Fruit fly (Drosophila melanogaster) S2 (cell line): ENCODE data around the gene mfrn.

Experiments
- CG8478 ChIP-seq: fragments of >200 bp; optimal IDR thresholded peaks from 2 replicates; lab custom pipeline; 2018
- CTCF ChIP-seq, 2 experiments: fragments of >200 bp; optimal IDR thresholded peaks; 2 replicates each; lab custom pipeline; 2018

mfrn gene

DNA sequence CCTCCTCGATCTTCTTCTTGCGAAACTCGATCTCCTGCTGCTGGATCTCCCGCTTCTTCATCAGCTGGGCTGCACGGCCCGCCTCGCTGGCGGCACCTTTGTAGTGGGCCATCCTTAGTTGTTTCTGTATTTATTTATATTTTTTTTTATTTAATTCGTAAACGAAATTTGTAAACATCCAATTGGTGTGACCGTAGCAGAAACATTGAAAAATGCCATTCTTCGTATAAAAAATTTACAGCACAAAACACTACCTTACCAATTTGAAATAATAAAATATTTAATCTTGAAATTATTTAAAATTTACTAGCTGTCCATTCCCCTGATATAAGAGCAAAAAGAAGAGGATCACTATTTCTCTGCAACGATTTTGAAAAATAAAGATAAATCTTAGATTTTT is 26.9 kb downstream of the mfrn start, which contains the start of gene CG12259:
Gene CG12259 (minus strand): TSS at position 207 of the 400 bp plus-strand sequence.
- no peak for TF ChIP-seq CTCF (optimal IDR thresholded peaks at IDR 0.05; lab: Kevin White, UChicago)

dm6 chr3R:27919385-27919789 is 28.4 kb downstream of the mfrn start, which contains the start of gene Boh1:
Gene Boh1, minus strand, starts transcription at chr3R:27919460.
- TF ChIP-seq CG8478 (no peak), CTCF (optimal IDR thresholded peaks at IDR 0.05; lab: Kevin White, UChicago) (no peak)

dm6 chr3R:27916355-27917019 is 31.3 kb downstream of the mfrn start, which contains the start of the genes CG5003 and mRpS22:
Gene CG5003, minus strand, starts transcription at chr3R:27916516.
Gene mRpS22, plus strand, starts transcription at chr3R:27916908.
- no peak for TF ChIP-seq CTCF (optimal IDR thresholded peaks at IDR 0.05; lab: Kevin White, UChicago)
- TF ChIP-seq CG8478: no peak

DNA sequence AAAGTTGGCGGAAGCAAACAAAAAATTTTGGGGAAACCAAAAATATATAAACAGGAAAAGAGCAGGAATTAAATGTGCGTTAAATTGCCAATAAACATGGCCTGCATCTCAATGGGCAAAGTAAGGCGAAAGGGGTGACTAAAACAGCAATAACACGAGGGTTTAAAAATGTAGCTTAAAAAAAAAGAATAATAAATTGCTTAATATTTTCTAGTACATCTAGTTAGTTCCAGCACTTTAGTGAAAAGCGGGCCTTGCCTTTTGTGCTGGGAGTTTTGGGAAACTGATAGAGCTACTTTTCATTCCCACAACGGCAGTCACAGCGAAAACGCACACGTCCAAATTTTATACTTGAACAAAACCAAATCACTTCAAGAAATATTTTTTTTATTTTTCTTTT is 35.7 kb downstream of the mfrn start, which contains the start of gene mil:
Gene mil (plus strand): TSS at position 301 of the 400 bp plus-strand sequence.
- TF ChIP-seq CG8478 (no peak), CTCF (optimal IDR thresholded peaks at IDR 0.05; lab: Kevin White, UChicago) (no peak)

DNA sequence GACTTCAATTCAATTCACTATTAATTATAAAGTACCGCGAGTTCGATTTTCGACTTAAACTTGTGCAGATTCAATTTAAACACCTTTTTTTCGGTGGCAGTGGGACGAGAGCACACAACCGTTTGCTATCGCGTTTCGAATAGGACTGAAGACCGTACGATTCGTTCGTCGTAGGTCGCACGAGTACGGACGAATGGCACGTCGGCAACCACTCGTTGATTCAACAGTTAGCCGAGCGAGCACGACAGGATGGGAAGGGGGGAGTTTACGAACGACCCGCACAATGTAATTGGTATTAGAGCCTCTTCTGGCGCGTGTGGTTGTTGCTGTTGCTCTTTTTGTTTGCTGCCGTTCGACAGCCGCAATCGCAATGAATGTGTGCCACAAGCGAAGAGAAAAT is 42.1 kb downstream of the mfrn start, which contains the start of gene CG34353:
Gene CG34353 (minus strand): TSS at position 149 of the 400 bp plus-strand sequence.
- TF ChIP-seq CTCF (optimal IDR thresholded peaks at IDR 0.05; lab: Kevin White, UChicago) (no peak), CG8478 (no peak)
